Fruit fly (Drosophila melanogaster) whole organism, prepupa: ENCODE data around the gene Or67c.

Experiments used
- Blimp-1 ChIP-seq: fragments of 200-800 bp; sonication (Bioruptor generic); optimal IDR thresholded peaks from 3 replicates; lab custom pipeline; 2017; ENCODE audit warnings: missing biosample characterization, missing genetic modification characterization, mild to moderate bottlenecking, moderate library complexity, missing genetic modification reagents
- CG10669 ChIP-seq: fragments of 200-800 bp; sonication (Bioruptor generic); optimal IDR thresholded peaks from 3 replicates; lab custom pipeline; 2018; ENCODE audit warnings: missing biosample characterization, mild to moderate bottlenecking, missing genetic modification characterization, moderate library complexity
- CG11294 ChIP-seq: fragments of 200-800 bp; sonication (Bioruptor generic); IDR thresholded peaks from 2 replicates; pipeline ENCODE4 v1.3.6; 2022; ENCODE audit warnings: missing biosample characterization, missing genetic modification characterization
- CG11902 ChIP-seq: fragments of 200-800 bp; sonication (Bioruptor generic); optimal IDR thresholded peaks from 3 replicates; lab custom pipeline; 2016; ENCODE audit warnings: missing biosample characterization, missing genetic modification characterization
- CG15336 ChIP-seq: fragments of 200-800 bp; sonication (Bioruptor generic); IDR thresholded peaks from 2 replicates; pipeline ENCODE4 v1.3.6; 2022; ENCODE audit warnings: missing biosample characterization, missing genetic modification characterization
- CG1621 ChIP-seq: fragments of 200-800 bp; sonication (Bioruptor generic); optimal IDR thresholded peaks from 3 replicates; lab custom pipeline; 2018; ENCODE audit warnings: missing biosample characterization, mild to moderate bottlenecking, missing genetic modification characterization
- CG16779 ChIP-seq: fragments of 200-800 bp; sonication (Bioruptor generic); optimal IDR thresholded peaks from 3 replicates; lab custom pipeline; 2017; ENCODE audit warnings: missing biosample characterization, mild to moderate bottlenecking, missing genetic modification characterization
- CG3032 ChIP-seq: fragments of 200-800 bp; optimal IDR thresholded peaks from 2 replicates; lab custom pipeline; 2019; ENCODE audit warnings: missing biosample characterization, mild to moderate bottlenecking, missing genetic modification characterization, moderate library complexity
- CG31627 ChIP-seq: fragments of 200-800 bp; sonication (Bioruptor generic); optimal IDR thresholded peaks from 3 replicates; lab custom pipeline; 2016; ENCODE audit warnings: missing biosample characterization, missing genetic modification characterization
- CG32006 ChIP-seq: fragments of 200-800 bp; sonication (Bioruptor generic); optimal IDR thresholded peaks from 3 replicates; lab custom pipeline; 2017; ENCODE audit warnings: missing biosample characterization, mild to moderate bottlenecking, missing genetic modification characterization
- CG34406 ChIP-seq: fragments of 200-800 bp; sonication (Bioruptor generic); optimal IDR thresholded peaks from 3 replicates; lab custom pipeline; 2016; ENCODE audit warnings: missing biosample characterization, missing genetic modification characterization
- CG3919 ChIP-seq: fragments of 200-800 bp; sonication (Bioruptor generic); optimal IDR thresholded peaks from 3 replicates; lab custom pipeline; 2016; ENCODE audit warnings: missing biosample characterization, missing genetic modification characterization
- CG4318 ChIP-seq: fragments of 200-800 bp; sonication (Bioruptor generic); optimal IDR thresholded peaks from 3 replicates; lab custom pipeline; 2017; ENCODE audit warnings: missing biosample characterization, mild to moderate bottlenecking, missing genetic modification characterization
- CG6276 ChIP-seq: fragments of 200-800 bp; sonication (Bioruptor generic); optimal IDR thresholded peaks from 2 replicates; lab custom pipeline; 2017; ENCODE audit warnings: missing biosample characterization, mild to moderate bottlenecking, missing genetic modification characterization
- CG6792 ChIP-seq: fragments of 200-800 bp; sonication (Bioruptor generic); optimal IDR thresholded peaks from 3 replicates; lab custom pipeline; 2016; ENCODE audit warnings: missing biosample characterization, missing genetic modification characterization
- CG6808 ChIP-seq: fragments of 200-800 bp; sonication (Bioruptor generic); optimal IDR thresholded peaks from 3 replicates; lab custom pipeline; 2017; ENCODE audit warnings: missing biosample characterization, missing genetic modification characterization, mild to moderate bottlenecking, moderate library complexity, missing genetic modification reagents
- CG6854 ChIP-seq: fragments of 200-800 bp; sonication (Bioruptor generic); optimal IDR thresholded peaks from 2 replicates; lab custom pipeline; 2017; ENCODE audit warnings: missing biosample characterization, mild to moderate bottlenecking, missing genetic modification characterization
- CG7368 ChIP-seq: fragments of 200-800 bp; sonication (Bioruptor generic); optimal IDR thresholded peaks from 3 replicates; lab custom pipeline; 2016; ENCODE audit warnings: missing biosample characterization, missing genetic modification characterization
- CG8632 ChIP-seq: fragments of 200-800 bp; sonication (Bioruptor generic); optimal IDR thresholded peaks from 3 replicates; lab custom pipeline; 2016; ENCODE audit warnings: missing biosample characterization, missing genetic modification characterization
- CG9139 ChIP-seq: fragments of 200-800 bp; sonication (Bioruptor generic); optimal IDR thresholded peaks from 3 replicates; lab custom pipeline; 2017; ENCODE audit warnings: missing biosample characterization, mild to moderate bottlenecking, missing genetic modification characterization
- Eip75B ChIP-seq: fragments of 200-800 bp; sonication (Bioruptor generic); optimal IDR thresholded peaks from 3 replicates; lab custom pipeline; 2016; ENCODE audit warnings: missing biosample characterization, missing genetic modification characterization
- Eip78C ChIP-seq: fragments of 200-800 bp; sonication (Bioruptor generic); peaks from one replicate; lab custom pipeline; 2016; ENCODE audit warnings: missing biosample characterization, missing genetic modification characterization
- Eip93F ChIP-seq: fragments of 200-800 bp; sonication (Bioruptor generic); optimal IDR thresholded peaks from 2 replicates; lab custom pipeline; 2016; ENCODE audit warnings: missing biosample characterization, mild to moderate bottlenecking, missing genetic modification characterization
- Gug ChIP-seq: fragments of 200-800 bp; sonication (Bioruptor generic); IDR thresholded peaks from 2 replicates; pipeline ENCODE4 v1.3.6; 2022; ENCODE audit warnings: missing biosample characterization, missing genetic modification characterization
- Hr39 ChIP-seq: fragments of 200-800 bp; sonication (Bioruptor generic); optimal IDR thresholded peaks from 2 replicates; lab custom pipeline; 2016; ENCODE audit warnings: missing biosample characterization, missing genetic modification characterization
- Hr4 ChIP-seq: fragments of 200-800 bp; sonication (Bioruptor generic); optimal IDR thresholded peaks from 3 replicates; lab custom pipeline; 2016; ENCODE audit warnings: missing biosample characterization, missing genetic modification characterization
- Lpt ChIP-seq: fragments of 200-800 bp; sonication (Bioruptor generic); optimal IDR thresholded peaks from 3 replicates; lab custom pipeline; 2016; ENCODE audit warnings: missing biosample characterization, missing genetic modification characterization
- Met ChIP-seq: fragments of 200-800 bp; sonication (Bioruptor generic); optimal IDR thresholded peaks from 3 replicates; lab custom pipeline; 2016; ENCODE audit warnings: missing biosample characterization, missing genetic modification characterization
- OdsH ChIP-seq: fragments of 200-800 bp; sonication (Bioruptor generic); optimal IDR thresholded peaks from 3 replicates; lab custom pipeline; 2016; ENCODE audit warnings: missing biosample characterization, missing genetic modification characterization
- Smox ChIP-seq: fragments of 200-800 bp; sonication (Bioruptor generic); optimal IDR thresholded peaks from 3 replicates; lab custom pipeline; 2016; ENCODE audit warnings: missing biosample characterization, missing genetic modification characterization
- Sox102F ChIP-seq: fragments of 200-800 bp; sonication (Bioruptor generic); optimal IDR thresholded peaks from 2 replicates; lab custom pipeline; 2016; ENCODE audit warnings: missing biosample characterization, mild to moderate bottlenecking, missing genetic modification characterization
- Sox15 ChIP-seq: fragments of 200-800 bp; sonication (Bioruptor generic); optimal IDR thresholded peaks from 3 replicates; lab custom pipeline; 2016; ENCODE audit warnings: missing biosample characterization, missing genetic modification characterization
- achi ChIP-seq: fragments of 200-800 bp; sonication (Bioruptor generic); optimal IDR thresholded peaks from 3 replicates; lab custom pipeline; 2016; ENCODE audit warnings: missing biosample characterization, missing genetic modification characterization
- cyc ChIP-seq: fragments of 200-800 bp; sonication (Bioruptor generic); optimal IDR thresholded peaks from 3 replicates; lab custom pipeline; 2016; ENCODE audit warnings: missing biosample characterization, missing genetic modification characterization
- dac ChIP-seq: fragments of 200-800 bp; sonication (Bioruptor generic); optimal IDR thresholded peaks from 2 replicates; lab custom pipeline; 2017; ENCODE audit warnings: missing biosample characterization, mild to moderate bottlenecking, missing genetic modification characterization
- eg ChIP-seq: fragments of 200-800 bp; sonication (Bioruptor generic); IDR thresholded peaks from 3 replicates; pipeline ENCODE4 v1.3.6; 2022; ENCODE audit warnings: missing biosample characterization, missing genetic modification characterization
- esn ChIP-seq: fragments of 200-800 bp; sonication (Bioruptor generic); optimal IDR thresholded peaks from 2 replicates; lab custom pipeline; 2016; ENCODE audit warnings: missing biosample characterization, mild to moderate bottlenecking, missing genetic modification characterization, moderate library complexity
- fd59A ChIP-seq: fragments of 200-800 bp; sonication (Bioruptor generic); optimal IDR thresholded peaks from 2 replicates; lab custom pipeline; 2017; ENCODE audit warnings: missing biosample characterization, mild to moderate bottlenecking, missing genetic modification characterization, missing genetic modification reagents
- fd85E ChIP-seq: fragments of 200-800 bp; sonication (Bioruptor generic); optimal IDR thresholded peaks from 3 replicates; lab custom pipeline; 2016; ENCODE audit warnings: missing biosample characterization, missing genetic modification characterization
- fkh ChIP-seq: fragments of 200-800 bp; sonication (Bioruptor generic); optimal IDR thresholded peaks from 3 replicates; lab custom pipeline; 2017; ENCODE audit warnings: missing biosample characterization, mild to moderate bottlenecking, missing genetic modification characterization, moderate library complexity
- net ChIP-seq: fragments of 200-800 bp; sonication (Bioruptor generic); optimal IDR thresholded peaks from 3 replicates; lab custom pipeline; 2016; ENCODE audit warnings: missing biosample characterization, missing genetic modification characterization
- pdm3 ChIP-seq: fragments of 200-800 bp; sonication (Bioruptor generic); optimal IDR thresholded peaks from 3 replicates; lab custom pipeline; 2016; ENCODE audit warnings: missing biosample characterization, missing genetic modification characterization
- salr ChIP-seq, 2 experiments: fragments of 200-800 bp; sonication (Bioruptor generic); optimal IDR thresholded peaks; 3 replicates each; lab custom pipeline; 2016 to 2018; ENCODE audit warnings: missing biosample characterization in 2 of 2, missing genetic modification characterization in 2 of 2, mild to moderate bottlenecking in 1 of 2
- ss ChIP-seq, 2 experiments: fragments of 200-800 bp; sonication (Bioruptor generic); optimal IDR thresholded peaks; 2 replicates in 1 of 2; 3 replicates in 1 of 2; lab custom pipeline; 2017 to 2018; ENCODE audit warnings: mild to moderate bottlenecking in 2 of 2, missing biosample characterization in 2 of 2, missing genetic modification characterization in 2 of 2, moderate library complexity in 1 of 2
- svp ChIP-seq: fragments of 200-800 bp; sonication (Bioruptor generic); peaks from one replicate; lab custom pipeline; 2016; ENCODE audit warnings: missing biosample characterization, missing genetic modification characterization
- topi ChIP-seq: fragments of 200-800 bp; sonication (Bioruptor generic); optimal IDR thresholded peaks from 3 replicates; lab custom pipeline; 2016; ENCODE audit warnings: missing biosample characterization, missing genetic modification characterization
- vri ChIP-seq: fragments of 200-800 bp; sonication (Bioruptor generic); optimal IDR thresholded peaks from 3 replicates; lab custom pipeline; 2016; ENCODE audit warnings: missing biosample characterization, mild to moderate bottlenecking, missing genetic modification characterization

The Or67c gene

DNA sequence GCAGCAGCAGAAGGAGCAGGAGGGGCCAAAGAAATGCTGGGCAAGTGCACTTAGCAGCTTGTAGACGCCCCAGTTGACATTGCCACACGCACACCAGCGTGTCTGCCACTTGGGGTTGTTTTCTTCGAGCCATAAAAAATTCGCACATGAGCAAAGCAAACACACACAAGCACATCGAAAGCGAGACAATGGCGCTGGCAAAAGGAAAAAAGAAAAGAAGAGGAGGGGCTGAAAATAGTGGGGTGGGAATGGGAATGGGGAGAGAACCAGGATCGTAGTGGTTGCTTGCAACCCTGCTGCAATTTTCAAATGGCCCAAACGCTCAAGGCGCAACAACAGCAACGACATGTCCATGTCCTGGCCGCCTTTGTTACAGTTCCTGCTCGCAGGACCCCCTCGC, 2.6 kb upstream of the Or67c start:
- TF ChIP-seq CG9139 (GFP tag; lab: Kevin White, UChicago) (peak; percentile 8), Gug (GFP tag; lab: Robert Waterston, UW) (no peak)

DNA sequence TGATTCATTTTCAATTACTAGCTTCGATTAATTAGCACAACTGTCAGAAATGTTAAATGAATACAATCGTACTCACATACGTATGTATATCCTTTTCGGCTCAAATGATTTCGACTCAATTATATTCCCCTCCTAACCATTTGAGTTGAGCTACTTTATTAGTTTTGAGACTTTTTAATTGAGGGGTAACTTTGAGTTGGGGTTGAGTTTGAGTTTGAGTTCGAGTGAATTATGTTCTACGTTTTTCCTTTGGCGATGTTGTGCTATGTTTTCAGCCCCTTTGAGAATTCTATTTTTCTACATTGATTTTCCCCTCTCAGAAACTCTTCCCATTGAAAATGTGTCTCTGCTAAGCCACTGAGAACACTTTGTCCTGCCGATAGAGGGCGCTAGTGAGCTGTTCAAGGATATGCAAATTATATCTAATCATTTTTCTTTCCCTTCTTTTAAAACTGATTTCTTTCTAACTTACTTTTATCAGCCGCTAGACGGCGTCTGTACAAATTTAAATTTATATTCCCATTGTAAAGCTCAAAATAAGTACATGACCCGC, 1.8 kb upstream of the Or67c start:
- TF ChIP-seq CG15336 (GFP tag; lab: Robert Waterston, UW) (no peak), CG7368 (no peak), Sox15 (no peak), CG3032 (no peak), Eip75B (GFP tag; lab: Kevin White, UChicago) (no peak), vri (GFP tag; lab: Kevin White, UChicago) (no peak), Sox102F (GFP tag; lab: Kevin White, UChicago) (no peak), CG3919 (GFP tag; lab: Kevin White, UChicago) (no peak), Smox (GFP tag; lab: Kevin White, UChicago) (no peak), CG16779 (tag; lab: Kevin White, UChicago) (no peak), Blimp-1 (GFP tag; lab: Kevin White, UChicago) (no peak)
- TF ChIP-seq, all 60 proteins: peak for 0

DNA sequence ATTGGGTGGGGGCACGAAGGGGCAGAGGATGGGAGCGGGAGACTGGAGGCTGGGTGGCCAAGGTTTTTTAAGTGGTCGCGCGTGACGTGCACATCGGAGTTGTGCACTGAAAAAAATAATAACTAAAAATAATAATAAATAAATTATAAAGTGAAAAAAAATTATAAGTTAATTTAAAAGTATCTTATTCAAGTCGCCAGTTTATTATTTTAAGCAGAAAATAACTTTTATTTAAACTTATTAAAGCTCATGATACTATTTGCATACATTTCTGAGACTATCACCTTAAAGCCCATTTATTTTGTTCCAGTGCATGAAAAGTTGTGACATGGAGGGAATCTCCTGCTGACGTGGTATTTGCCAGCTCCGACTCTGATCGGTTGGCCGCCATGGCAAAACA, 2.3 kb downstream of the Or67c start:
- TF ChIP-seq CG34406 (peak; percentile 48), eg (no peak), Eip75B (GFP tag; lab: Kevin White, UChicago) (no peak), net (GFP tag; lab: Kevin White, UChicago) (no peak), CG4318 (GFP tag; lab: Kevin White, UChicago) (peak; percentile 10), CG11902 (GFP tag; lab: Kevin White, UChicago) (no peak), Lpt (GFP tag; lab: Kevin White, UChicago) (no peak), svp (GFP tag; lab: Kevin White, UChicago) (peak; percentile 41), pdm3 (GFP tag; lab: Kevin White, UChicago) (no peak), CG32006 (GFP tag; lab: Kevin White, UChicago) (peak; percentile 51), Eip78C (GFP tag; lab: Kevin White, UChicago) (no peak), cyc (GFP tag; lab: Kevin White, UChicago) (no peak), CG7368 (no peak), Sox102F (GFP tag; lab: Kevin White, UChicago) (no peak), Eip93F (GFP tag; lab: Kevin White, UChicago) (no peak), CG6854 (GFP tag; lab: Kevin White, UChicago) (no peak), ss (GFP tag; optimal IDR thresholded peaks at IDR 0.05; lab: Kevin White, UChicago) (peak; percentile 24 to 53), CG6276 (GFP tag; lab: Kevin White, UChicago) (no peak), CG31627 (GFP tag; lab: Kevin White, UChicago) (peak; percentile 8), OdsH (GFP tag; lab: Kevin White, UChicago) (peak; percentile 43), CG8632 (GFP tag; lab: Kevin White, UChicago) (peak; percentile 46), CG6808 (GFP tag; lab: Kevin White, UChicago) (no peak), CG6792 (GFP tag; lab: Kevin White, UChicago) (peak; percentile 31), CG1621 (no peak), Smox (GFP tag; lab: Kevin White, UChicago) (peak; percentile 28), Hr39 (GFP tag; lab: Kevin White, UChicago) (peak; percentile 5), topi (GFP tag; lab: Kevin White, UChicago) (no peak), Blimp-1 (GFP tag; lab: Kevin White, UChicago) (no peak), CG3919 (GFP tag; lab: Kevin White, UChicago) (no peak), CG11294 (GFP tag; lab: Robert Waterston, UW) (no peak), fd59A (GFP tag; lab: Kevin White, UChicago) (no peak), fkh (no peak), dac (GFP tag; lab: Kevin White, UChicago) (no peak), Sox15 (peak; percentile 3), Met (peak; percentile 21), fd85E (GFP tag; lab: Kevin White, UChicago) (no peak), achi (GFP tag; lab: Kevin White, UChicago) (peak; percentile 51), Hr4 (GFP tag; lab: Kevin White, UChicago) (peak; percentile 16), esn (GFP tag; lab: Kevin White, UChicago) (peak; percentile 36), CG10669 (GFP tag; lab: Kevin White, UChicago) (no peak), CG9139 (GFP tag; lab: Kevin White, UChicago) (peak; percentile 3), CG16779 (tag; lab: Kevin White, UChicago) (no peak), salr (GFP tag; optimal IDR thresholded peaks at IDR 0.05; lab: Kevin White, UChicago) (no peak)
